Worm (Caenorhabditis elegans) whole organism, L3 larva: Measurements from ENCODE around the gene apc-11.

ENCODE experiments used
- lin-15B ChIP-seq: fragments of 150-350 bp; optimal IDR thresholded peaks from 2 replicates; lab custom pipeline; 2014; ENCODE audit warnings: missing biosample characterization, missing genetic modification characterization
- nhr-23 ChIP-seq: fragments of 150-350 bp; optimal IDR thresholded peaks from 2 replicates; lab custom pipeline; 2014; ENCODE audit warnings: missing biosample characterization, missing genetic modification reagents, missing genetic modification characterization
- nhr-77 ChIP-seq: fragments of 150-350 bp; optimal IDR thresholded peaks from 2 replicates; lab custom pipeline; 2014; ENCODE audit warnings: missing biosample characterization, missing genetic modification characterization
- pha-4 ChIP-seq: fragments of 150-350 bp; optimal IDR thresholded peaks from 2 replicates; lab custom pipeline; 2014; ENCODE audit warnings: missing biosample characterization, missing genetic modification reagents, missing genetic modification characterization
- pqm-1 ChIP-seq: fragments of 150-350 bp; optimal IDR thresholded peaks from 2 replicates; lab custom pipeline; 2017; ENCODE audit warnings: missing biosample characterization, missing genetic modification characterization, inconsistent platforms
- snpc-4 ChIP-seq: fragments of 150-350 bp; optimal IDR thresholded peaks from 2 replicates; lab custom pipeline; 2014; ENCODE audit warnings: missing biosample characterization, missing genetic modification characterization
- tbx-2 ChIP-seq: sonication (generic microtip); optimal IDR thresholded peaks from 2 replicates; lab custom pipeline; 2016; ENCODE audit warnings: mild to moderate bottlenecking, missing genetic modification characterization, missing compliant biosample characterization
- zag-1 ChIP-seq: fragments of 150-350 bp; optimal IDR thresholded peaks from 2 replicates; lab custom pipeline; 2014; ENCODE audit warnings: missing biosample characterization, missing genetic modification characterization

ce11 chrIII:4587177-4587576, 7.0 kb downstream of the apc-11 start, which contains the start of the genes F35G12.7 and smc-4:
- TF ChIP-seq lin-15B (tag; lab: Kevin White, UChicago): peak; percentile 26
- no peak for TF ChIP-seq zag-1 (tag; lab: Kevin White, UChicago)
- TF ChIP-seq snpc-4 (tag; lab: Kevin White, UChicago): no peak
- TF ChIP-seq tbx-2 (tag; lab: Kevin White, UChicago): no peak
- TF ChIP-seq nhr-77 (tag; lab: Kevin White, UChicago): no peak
- TF ChIP-seq pqm-1: no peak
- TF ChIP-seq pha-4: peak; percentile 73
- TF ChIP-seq nhr-23 (tag; lab: Kevin White, UChicago): peak; percentile 73
